Comparison of ENCODE assay signal across 1 fruit fly cellular context in the genomic region with DNA sequence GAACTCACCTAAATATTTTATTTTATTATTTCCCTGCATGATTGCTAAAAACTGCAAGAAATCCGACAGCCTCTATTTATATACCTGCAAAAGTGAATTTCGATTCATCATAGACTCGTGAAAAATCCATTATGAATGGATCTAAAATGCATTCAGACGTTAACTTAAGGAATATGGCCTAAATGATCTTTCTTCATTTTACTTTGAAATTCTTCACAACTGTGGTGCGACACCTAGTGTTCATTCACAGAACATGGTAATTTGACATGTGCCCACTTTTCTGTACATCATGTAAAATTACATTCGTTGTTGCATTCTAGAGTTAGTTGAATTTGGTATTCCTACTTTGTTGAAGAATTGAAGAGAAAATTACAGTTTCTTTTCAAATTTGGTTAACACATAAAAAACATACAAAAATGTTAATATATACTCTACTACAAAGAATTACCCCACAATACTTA.
TF ChIP-seq lines count a peak whose summit lies in the region.

A gene (minus strand): TSS at position 51 of the 461 bp plus-strand sequence.

TF ChIP-seq in whole organism, embryonic, 481 proteins besides CTCF, POLR2A, EP300 and RAD21 (continued from another document):
- peak; percentile 31; the same call in 1 of the 2 replicates for TF ChIP-seq inv (GFP tag; IDR thresholded peaks at IDR 0.05; lab: Robert Waterston, UW; ENCODE audit: partially characterized antibody)
- peak; percentile 96 for TF ChIP-seq Dip2 (GFP tag; IDR thresholded peaks at IDR 0.05; lab: Robert Waterston, UW)
- no peak for TF ChIP-seq usp (GFP tag; optimal IDR thresholded peaks at IDR 0.05; lab: Kevin White, UChicago)
- TF ChIP-seq CG13123 (GFP tag; optimal IDR thresholded peaks at IDR 0.05; lab: Kevin White, UChicago) = peak; percentile 1
- TF ChIP-seq Atf-2 (GFP tag; optimal IDR thresholded peaks at IDR 0.05; lab: Kevin White, UChicago) = no peak
- no peak for TF ChIP-seq sna (GFP tag; IDR thresholded peaks at IDR 0.05; lab: Robert Waterston, UW; ENCODE audit: partially characterized antibody)
- peak; percentile 86 for TF ChIP-seq Bgb (GFP tag; IDR thresholded peaks at IDR 0.05; lab: Robert Waterston, UW; ENCODE audit: partially characterized antibody)
- TF ChIP-seq Max (GFP tag; optimal IDR thresholded peaks at IDR 0.05; lab: Kevin White, UChicago) = no peak
- TF ChIP-seq luna (GFP tag; optimal IDR thresholded peaks at IDR 0.05; lab: Kevin White, UChicago) = no peak
- TF ChIP-seq CG10321 (GFP tag; IDR thresholded peaks at IDR 0.05; lab: Robert Waterston, UW) = no peak
- TF ChIP-seq Nf-YA (GFP tag; IDR thresholded peaks at IDR 0.05; lab: Robert Waterston, UW) = no peak
- TF ChIP-seq ATbp (GFP tag; optimal IDR thresholded peaks at IDR 0.05; lab: Kevin White, UChicago) = no peak
- no peak for TF ChIP-seq CG11093 (GFP tag; IDR thresholded peaks at IDR 0.05; lab: Robert Waterston, UW)
- peak; percentile 37 for TF ChIP-seq CG7839 (tag; optimal IDR thresholded peaks at IDR 0.05; lab: Kevin White, UChicago)
- TF ChIP-seq Dbx (GFP tag; IDR thresholded peaks at IDR 0.05; lab: Robert Waterston, UW) = no peak
- no peak for TF ChIP-seq pan (optimal IDR thresholded peaks at IDR 0.05; lab: Kevin White, UChicago)
- no peak for TF ChIP-seq pan (GFP tag; optimal IDR thresholded peaks at IDR 0.05 in 1 of 2, IDR thresholded peaks at IDR 0.05 in 1 of 2)
- TF ChIP-seq eyg (GFP tag; optimal IDR thresholded peaks at IDR 0.05; lab: Kevin White, UChicago) = no peak
- peak in 1 of 2 experiments; percentile 28 for TF ChIP-seq chif (GFP tag; optimal IDR thresholded peaks at IDR 0.05; lab: Kevin White, UChicago)
- TF ChIP-seq BEAF-32 (GFP tag; optimal IDR thresholded peaks at IDR 0.05; lab: Kevin White, UChicago) = no peak
- no peak for TF ChIP-seq Spps (tag; optimal IDR thresholded peaks at IDR 0.05; lab: Kevin White, UChicago)
- TF ChIP-seq danr (GFP tag; IDR thresholded peaks at IDR 0.05; lab: Robert Waterston, UW) = no peak
- no peak for TF ChIP-seq CG2889 (GFP tag; IDR thresholded peaks at IDR 0.05; lab: Robert Waterston, UW)
- peak; percentile 33 for TF ChIP-seq pho (GFP tag; optimal IDR thresholded peaks at IDR 0.05; lab: Kevin White, UChicago)
- TF ChIP-seq Dip3 (GFP tag; optimal IDR thresholded peaks at IDR 0.05; lab: Kevin White, UChicago) = peak; percentile 53
- TF ChIP-seq B-H2 (GFP tag; optimal IDR thresholded peaks at IDR 0.05; lab: Kevin White, UChicago) = peak; percentile 20
- peak; percentile 27 for TF ChIP-seq CG2120 (GFP tag; optimal IDR thresholded peaks at IDR 0.05; lab: Kevin White, UChicago)
- TF ChIP-seq CG14710 (tag; optimal IDR thresholded peaks at IDR 0.05; lab: Kevin White, UChicago) = peak; percentile 9
- TF ChIP-seq Antp (GFP tag; optimal IDR thresholded peaks at IDR 0.05; lab: Kevin White, UChicago) = no peak
- TF ChIP-seq tna (GFP tag; IDR thresholded peaks at IDR 0.05; lab: Robert Waterston, UW; ENCODE audit: partially characterized antibody) = no peak
- TF ChIP-seq Dek (tag; optimal IDR thresholded peaks at IDR 0.05; lab: Kevin White, UChicago) = peak; percentile 4
- peak; percentile 84 for TF ChIP-seq Ets65A (GFP tag; lab: Kevin White, UChicago)
- peak; percentile 93 for TF ChIP-seq stwl (tag; optimal IDR thresholded peaks at IDR 0.05; lab: Kevin White, UChicago)
- 0 out of 2 replicates have a peak, but pooled peaks have one; percentile 14 for TF ChIP-seq bbx (GFP tag; IDR thresholded peaks at IDR 0.05; lab: Robert Waterston, UW; ENCODE audit: partially characterized antibody)
- peak; percentile 3 for TF ChIP-seq D19A (tag; optimal IDR thresholded peaks at IDR 0.05; lab: Kevin White, UChicago)
- TF ChIP-seq CG32532 (GFP tag; IDR thresholded peaks at IDR 0.05; lab: Robert Waterston, UW) = peak; percentile 14; the same call in 1 of the 2 replicates
- TF ChIP-seq E2f2 (GFP tag; IDR thresholded peaks at IDR 0.05; lab: Robert Waterston, UW) = no peak
- no peak for TF ChIP-seq slp2 (GFP tag; optimal IDR thresholded peaks at IDR 0.05; lab: Kevin White, UChicago)
- TF ChIP-seq ems (GFP tag; optimal IDR thresholded peaks at IDR 0.05; lab: Kevin White, UChicago) = no peak
- TF ChIP-seq zfh2 (GFP tag; optimal IDR thresholded peaks at IDR 0.05; lab: Kevin White, UChicago) = peak; percentile 12
- TF ChIP-seq CG3281 (GFP tag; optimal IDR thresholded peaks at IDR 0.05; lab: Kevin White, UChicago) = no peak
- peak; percentile 76; the same call in 2 of the 3 replicates for TF ChIP-seq Opbp (GFP tag; IDR thresholded peaks at IDR 0.05; lab: Robert Waterston, UW; ENCODE audit: partially characterized antibody)
- TF ChIP-seq Ets97D (GFP tag; optimal IDR thresholded peaks at IDR 0.05; lab: Kevin White, UChicago) = peak; percentile 1
- no peak for TF ChIP-seq ash1 (GFP tag; optimal IDR thresholded peaks at IDR 0.05; lab: Kevin White, UChicago)
- peak; percentile 80 for TF ChIP-seq amos (GFP tag; IDR thresholded peaks at IDR 0.05; lab: Robert Waterston, UW; ENCODE audit: partially characterized antibody)
- peak; percentile 25 for TF ChIP-seq CG30403 (GFP tag; optimal IDR thresholded peaks at IDR 0.05; lab: Kevin White, UChicago)
- no peak for TF ChIP-seq CG4820 (GFP tag; optimal IDR thresholded peaks at IDR 0.05; lab: Kevin White, UChicago)
- peak; percentile 5 for TF ChIP-seq CG17829 (tag; optimal IDR thresholded peaks at IDR 0.05; lab: Kevin White, UChicago)
- peak; percentile 52 for TF ChIP-seq CG33213 (GFP tag; optimal IDR thresholded peaks at IDR 0.05; lab: Kevin White, UChicago)
- no peak for TF ChIP-seq gcm (GFP tag; optimal IDR thresholded peaks at IDR 0.05; lab: Kevin White, UChicago)
- TF ChIP-seq CG17328 (GFP tag; IDR thresholded peaks at IDR 0.05; lab: Robert Waterston, UW) = no peak
- TF ChIP-seq Dp (GFP tag; optimal IDR thresholded peaks at IDR 0.05; lab: Kevin White, UChicago) = peak; percentile 9
- peak; percentile 10 for TF ChIP-seq CG18764 (GFP tag; optimal IDR thresholded peaks at IDR 0.05; lab: Kevin White, UChicago)
- peak; percentile 27 for TF ChIP-seq HLH54F (GFP tag; optimal IDR thresholded peaks at IDR 0.05; lab: Kevin White, UChicago)
- TF ChIP-seq nom (GFP tag; optimal IDR thresholded peaks at IDR 0.05; lab: Kevin White, UChicago) = no peak
- TF ChIP-seq CG17802 (tag; optimal IDR thresholded peaks at IDR 0.05; lab: Kevin White, UChicago) = no peak
- peak; percentile 11 for TF ChIP-seq nmo (GFP tag; optimal IDR thresholded peaks at IDR 0.05; lab: Kevin White, UChicago)
- no peak for TF ChIP-seq Dfd (GFP tag; optimal IDR thresholded peaks at IDR 0.05; lab: Kevin White, UChicago)
- peak; percentile 34 for TF ChIP-seq CG13624 (GFP tag; optimal IDR thresholded peaks at IDR 0.05; lab: Kevin White, UChicago)
- TF ChIP-seq CG2678 (tag; optimal IDR thresholded peaks at IDR 0.05; lab: Kevin White, UChicago) = no peak
- no peak for TF ChIP-seq CG8388 (GFP tag; optimal IDR thresholded peaks at IDR 0.05; lab: Kevin White, UChicago)
- no peak for TF ChIP-seq Awh (GFP tag; IDR thresholded peaks at IDR 0.05; lab: Robert Waterston, UW)
- peak; percentile 29; the same call in 1 of the 2 replicates for TF ChIP-seq Scr (GFP tag; IDR thresholded peaks at IDR 0.05; lab: Robert Waterston, UW; ENCODE audit: partially characterized antibody)
- peak; percentile 9 for TF ChIP-seq Jarid2 (GFP tag; optimal IDR thresholded peaks at IDR 0.05; lab: Kevin White, UChicago)
- peak; percentile 56; the same call in 1 of the 3 replicates for TF ChIP-seq CG7963 (GFP tag; IDR thresholded peaks at IDR 0.05; lab: Robert Waterston, UW; ENCODE audit: partially characterized antibody)
- peak; percentile 22 for TF ChIP-seq CG31365 (tag; optimal IDR thresholded peaks at IDR 0.05; lab: Kevin White, UChicago)
- peak; percentile 3 for TF ChIP-seq disco-r (GFP tag; optimal IDR thresholded peaks at IDR 0.05; lab: Kevin White, UChicago)
- no peak for TF ChIP-seq Hr3 (GFP tag; optimal IDR thresholded peaks at IDR 0.05; lab: Kevin White, UChicago)
- TF ChIP-seq CG1603 (tag; optimal IDR thresholded peaks at IDR 0.05; lab: Kevin White, UChicago) = peak; percentile 52
- peak; percentile 2 for TF ChIP-seq chn (GFP tag; optimal IDR thresholded peaks at IDR 0.05; lab: Kevin White, UChicago)
- TF ChIP-seq Myb (GFP tag; optimal IDR thresholded peaks at IDR 0.05; lab: Kevin White, UChicago) = peak; percentile 76
- TF ChIP-seq CG30431 (GFP tag; optimal IDR thresholded peaks at IDR 0.05; lab: Kevin White, UChicago) = no peak
- no peak for TF ChIP-seq YL-1 (GFP tag; optimal IDR thresholded peaks at IDR 0.05; lab: Kevin White, UChicago)
- TF ChIP-seq CG11695 (GFP tag; IDR thresholded peaks at IDR 0.05; lab: Robert Waterston, UW) = no peak
- no peak for TF ChIP-seq sens (GFP tag; lab: Kevin White, UChicago)
- no peak for TF ChIP-seq hth (optimal IDR thresholded peaks at IDR 0.05; lab: Kevin White, UChicago)
- TF ChIP-seq dmrt11E (tag; optimal IDR thresholded peaks at IDR 0.05; lab: Kevin White, UChicago) = no peak
- TF ChIP-seq CG3163 (GFP tag; optimal IDR thresholded peaks at IDR 0.05; lab: Kevin White, UChicago) = peak; percentile 41
- TF ChIP-seq CG9609 (GFP tag; optimal IDR thresholded peaks at IDR 0.05; lab: Kevin White, UChicago) = no peak
- TF ChIP-seq CG16815 (GFP tag; optimal IDR thresholded peaks at IDR 0.05; lab: Kevin White, UChicago) = no peak
- TF ChIP-seq gsb-n (tag; optimal IDR thresholded peaks at IDR 0.05; lab: Kevin White, UChicago) = peak; percentile 1
- TF ChIP-seq gfzf (GFP tag; optimal IDR thresholded peaks at IDR 0.05; lab: Kevin White, UChicago) = peak; percentile 18
- TF ChIP-seq CG8290 (GFP tag; optimal IDR thresholded peaks at IDR 0.05; lab: Kevin White, UChicago) = peak; percentile 6
- TF ChIP-seq CG8290 (tag; optimal IDR thresholded peaks at IDR 0.05; lab: Kevin White, UChicago) = no peak
- no peak for TF ChIP-seq en (GFP tag; optimal IDR thresholded peaks at IDR 0.05; lab: Kevin White, UChicago)
- TF ChIP-seq Xbp1 (GFP tag; optimal IDR thresholded peaks at IDR 0.05; lab: Kevin White, UChicago) = peak; percentile 36
- no peak for TF ChIP-seq ewg (GFP tag; optimal IDR thresholded peaks at IDR 0.05; lab: Kevin White, UChicago)
- TF ChIP-seq CG2712 (tag; optimal IDR thresholded peaks at IDR 0.05; lab: Kevin White, UChicago) = peak; percentile 38
- TF ChIP-seq CG15601 (tag; optimal IDR thresholded peaks at IDR 0.05; lab: Kevin White, UChicago) = peak; percentile 84
- TF ChIP-seq sob (GFP tag; IDR thresholded peaks at IDR 0.05; lab: Robert Waterston, UW) = peak; percentile 58; the same call in 1 of the 2 replicates
- TF ChIP-seq CG10267 (tag; optimal IDR thresholded peaks at IDR 0.05; lab: Kevin White, UChicago) = peak; percentile 22
- TF ChIP-seq CG12769 (tag; optimal IDR thresholded peaks at IDR 0.05; lab: Kevin White, UChicago) = no peak
- TF ChIP-seq slou (GFP tag; optimal IDR thresholded peaks at IDR 0.05; lab: Kevin White, UChicago) = peak; percentile 16
- no peak for TF ChIP-seq repo (GFP tag; optimal IDR thresholded peaks at IDR 0.05; lab: Kevin White, UChicago)
- TF ChIP-seq ara (GFP tag; IDR thresholded peaks at IDR 0.05; lab: Robert Waterston, UW) = no peak
- TF ChIP-seq Side (GFP tag; optimal IDR thresholded peaks at IDR 0.05; lab: Kevin White, UChicago) = peak; percentile 26
- no peak for TF ChIP-seq D (optimal IDR thresholded peaks at IDR 0.05; lab: Kevin White, UChicago)
- no peak for TF ChIP-seq D (GFP tag; optimal IDR thresholded peaks at IDR 0.05; lab: Kevin White, UChicago)
- TF ChIP-seq pita (GFP tag; optimal IDR thresholded peaks at IDR 0.05; lab: Kevin White, UChicago) = peak; percentile 50
- peak; percentile 3 for TF ChIP-seq CG31388 (GFP tag; optimal IDR thresholded peaks at IDR 0.05; lab: Kevin White, UChicago)
- TF ChIP-seq CG9876 (GFP tag; optimal IDR thresholded peaks at IDR 0.05; lab: Kevin White, UChicago) = peak; percentile 39
- TF ChIP-seq CG11398 (GFP tag; optimal IDR thresholded peaks at IDR 0.05; lab: Kevin White, UChicago) = no peak
- TF ChIP-seq fd64A (GFP tag; optimal IDR thresholded peaks at IDR 0.05; lab: Kevin White, UChicago) = no peak
- TF ChIP-seq CG31224 (GFP tag; IDR thresholded peaks at IDR 0.05; lab: Robert Waterston, UW) = no peak
- TF ChIP-seq CG11504 (tag; optimal IDR thresholded peaks at IDR 0.05; lab: Kevin White, UChicago) = peak; percentile 66
- peak; percentile 65 for TF ChIP-seq zen (tag; optimal IDR thresholded peaks at IDR 0.05; lab: Kevin White, UChicago)
- no peak for TF ChIP-seq CG13424 (tag; optimal IDR thresholded peaks at IDR 0.05; lab: Kevin White, UChicago)
- no peak for TF ChIP-seq Mad (GFP tag; optimal IDR thresholded peaks at IDR 0.05; lab: Kevin White, UChicago)
- peak; percentile 80 for TF ChIP-seq Med (GFP tag; lab: Kevin White, UChicago)
- peak; percentile 72 for TF ChIP-seq CG6791 (GFP tag; IDR thresholded peaks at IDR 0.05; lab: Robert Waterston, UW; ENCODE audit: partially characterized antibody)
- no peak for TF ChIP-seq HHEX (GFP tag; optimal IDR thresholded peaks at IDR 0.05; lab: Kevin White, UChicago)
- TF ChIP-seq unc-4 (GFP tag; IDR thresholded peaks at IDR 0.05; lab: Robert Waterston, UW; ENCODE audit: partially characterized antibody) = no peak
- no peak for TF ChIP-seq chinmo (GFP tag; IDR thresholded peaks at IDR 0.05; lab: Robert Waterston, UW; ENCODE audit: partially characterized antibody)
- peak; percentile 48 for TF ChIP-seq Lhr (GFP tag; optimal IDR thresholded peaks at IDR 0.05; lab: Kevin White, UChicago)
- peak; percentile 73 for TF ChIP-seq knrl (GFP tag; IDR thresholded peaks at IDR 0.05; lab: Robert Waterston, UW; ENCODE audit: partially characterized antibody)
- TF ChIP-seq phol (tag; optimal IDR thresholded peaks at IDR 0.05; lab: Kevin White, UChicago) = peak; percentile 11
- TF ChIP-seq CG42726 (GFP tag; IDR thresholded peaks at IDR 0.05; lab: Robert Waterston, UW; ENCODE audit: partially characterized antibody) = peak; percentile 62
